Worm (Caenorhabditis elegans): ENCODE results near the gene cln-3.3.

The cln-3.3 gene

ce11 chrV:8682719-8683118 lies at the start of gene cln-3.3:
Gene cln-3.3 (plus strand): TSS chrV:8683052.
- TF ChIP-seq fos-1 (tag; optimal IDR thresholded peaks at IDR 0.05) (peak; percentile 15), unc-39 (tag; optimal IDR thresholded peaks at IDR 0.05) (no peak), nhr-11 (tag; optimal IDR thresholded peaks at IDR 0.05) (no peak)

- TF ChIP-seq lin-13 (GFP tag; optimal IDR thresholded peaks at IDR 0.05) (no peak), crh-2 (tag; optimal IDR thresholded peaks at IDR 0.05) (no peak), nhr-77 (tag; optimal IDR thresholded peaks at IDR 0.05) (no peak), alr-1 (tag; optimal IDR thresholded peaks at IDR 0.05) (no peak), nhr-10 (tag; optimal IDR thresholded peaks at IDR 0.05) (no peak), lsy-2 (tag; optimal IDR thresholded peaks at IDR 0.05) (no peak), elt-1 (tag; optimal IDR thresholded peaks at IDR 0.05) (no peak), fos-1 (tag; optimal IDR thresholded peaks at IDR 0.05) (no peak), sem-4 (tag; optimal IDR thresholded peaks at IDR 0.05) (no peak), nhr-12 (tag; optimal IDR thresholded peaks at IDR 0.05) (no peak), mdl-1 (tag; optimal IDR thresholded peaks at IDR 0.05) (no peak), mab-5 (tag; optimal IDR thresholded peaks at IDR 0.05) (no peak), egl-27 (tag; optimal IDR thresholded peaks at IDR 0.05) (no peak)
These were observed 47.3 kb upstream of the cln-3.3 start, which contains the start of gene oac-29 for ce11 chrV:8635575-8635974. Gene oac-29 (minus strand): TSS chrV:8635675.

ce11 chrV:8636907-8637306 lies 45.9 kb upstream of the cln-3.3 start, which contains the start of gene grl-12:
Gene grl-12 (minus strand): TSS chrV:8637007.
- no peak for TF ChIP-seq sma-3 (GFP tag; optimal IDR thresholded peaks at IDR 0.05)
- TF ChIP-seq nhr-12 (tag; optimal IDR thresholded peaks at IDR 0.05): no peak
- no peak for TF ChIP-seq unc-39 (tag; optimal IDR thresholded peaks at IDR 0.05)
- no peak for TF ChIP-seq sma-9 (GFP tag; optimal IDR thresholded peaks at IDR 0.05)
- no peak for TF ChIP-seq sma-9 (tag; optimal IDR thresholded peaks at IDR 0.05)
- TF ChIP-seq lin-39 (tag; optimal IDR thresholded peaks at IDR 0.05): no peak
- TF ChIP-seq elt-1 (tag; optimal IDR thresholded peaks at IDR 0.05): no peak
- TF ChIP-seq nhr-6 (tag; optimal IDR thresholded peaks at IDR 0.05): no peak
- TF ChIP-seq ztf-11 (tag; optimal IDR thresholded peaks at IDR 0.05): no peak
- TF ChIP-seq egl-27 (tag; optimal IDR thresholded peaks at IDR 0.05): no peak
- no peak for TF ChIP-seq dmd-4 (tag; optimal IDR thresholded peaks at IDR 0.05)
- no peak for TF ChIP-seq nhr-129 (tag; optimal IDR thresholded peaks at IDR 0.05)
- no peak for TF ChIP-seq zag-1 (tag; optimal IDR thresholded peaks at IDR 0.05)
- no peak for TF ChIP-seq nhr-237 (tag; optimal IDR thresholded peaks at IDR 0.05)
- TF ChIP-seq skn-1 (tag; optimal IDR thresholded peaks at IDR 0.05): no peak
- TF ChIP-seq elt-3 (tag; optimal IDR thresholded peaks at IDR 0.05): no peak
- TF ChIP-seq blmp-1 (tag; optimal IDR thresholded peaks at IDR 0.05; ENCODE audit: insufficient read depth): no peak
- TF ChIP-seq peb-1 (tag; optimal IDR thresholded peaks at IDR 0.05): no peak
- no peak for TF ChIP-seq ceh-16 (tag; optimal IDR thresholded peaks at IDR 0.05)

- TF ChIP-seq unc-39 (tag; optimal IDR thresholded peaks at IDR 0.05): no peak
- TF ChIP-seq lsy-2 (tag; optimal IDR thresholded peaks at IDR 0.05): no peak
- TF ChIP-seq nhr-77 (tag; optimal IDR thresholded peaks at IDR 0.05): no peak
- TF ChIP-seq alr-1 (tag; optimal IDR thresholded peaks at IDR 0.05): no peak
- TF ChIP-seq gmeb-1 (tag; optimal IDR thresholded peaks at IDR 0.05): no peak
- TF ChIP-seq lin-39 (tag; optimal IDR thresholded peaks at IDR 0.05): no peak
These were observed 45.1 kb upstream of the cln-3.3 start, which contains the start of the genes F28A12.10 and acd-4 for ce11 chrV:8637666-8638271. Gene F28A12.10 (minus strand): TSS chrV:8637766. Gene acd-4 (plus strand): TSS chrV:8638221.

ce11 chrV:8641266-8641665 lies 41.6 kb upstream of the cln-3.3 start, which contains the start of gene F28A12.3:
Gene F28A12.3 (minus strand): TSS chrV:8641366.
- TF ChIP-seq R02D3.7 (tag; optimal IDR thresholded peaks at IDR 0.05) (no peak), lin-11 (tag; optimal IDR thresholded peaks at IDR 0.05) (no peak), ama-1 (optimal IDR thresholded peaks at IDR 0.05) (no peak), lsy-2 (tag; optimal IDR thresholded peaks at IDR 0.05) (no peak), lin-39 (tag; optimal IDR thresholded peaks at IDR 0.05) (no peak), gmeb-1 (tag; optimal IDR thresholded peaks at IDR 0.05) (no peak), zag-1 (tag; optimal IDR thresholded peaks at IDR 0.05) (no peak)
